Fruit fly (Drosophila melanogaster): Measurements from ENCODE around the gene CG43094.

CG43094 gene

DNA sequence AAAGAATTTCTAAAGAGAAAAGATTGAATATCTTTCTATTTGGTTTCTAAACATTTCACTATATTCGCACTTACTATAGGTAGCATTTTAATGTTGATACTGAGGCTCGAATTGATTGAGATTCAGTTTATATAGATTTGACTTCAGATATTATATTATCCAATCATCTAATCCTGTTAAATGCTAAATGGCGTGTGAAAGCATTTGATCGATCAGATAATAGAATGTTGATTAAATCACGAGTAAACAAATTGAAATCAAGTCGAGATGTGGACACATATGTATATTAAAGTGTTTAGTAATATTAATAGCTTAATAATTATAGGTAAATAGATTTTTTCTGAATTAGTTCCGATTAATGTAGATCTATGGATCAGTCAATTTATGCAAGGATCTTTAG, at the start of gene CG43094:
CG43094 (minus strand) TSS at position 101 of the 400 bp plus-strand sequence.
- TF ChIP-seq CG8478 (optimal IDR thresholded peaks at IDR 0.05) (no peak), CTCF (optimal IDR thresholded peaks at IDR 0.05) (no peak)

dm6 chr3R:22816437-22817173, 45.8 kb upstream of the CG43094 start:
- TF ChIP-seq CG8478 (optimal IDR thresholded peaks at IDR 0.05) (no peak), CTCF (optimal IDR thresholded peaks at IDR 0.05) (no peak)

DNA sequence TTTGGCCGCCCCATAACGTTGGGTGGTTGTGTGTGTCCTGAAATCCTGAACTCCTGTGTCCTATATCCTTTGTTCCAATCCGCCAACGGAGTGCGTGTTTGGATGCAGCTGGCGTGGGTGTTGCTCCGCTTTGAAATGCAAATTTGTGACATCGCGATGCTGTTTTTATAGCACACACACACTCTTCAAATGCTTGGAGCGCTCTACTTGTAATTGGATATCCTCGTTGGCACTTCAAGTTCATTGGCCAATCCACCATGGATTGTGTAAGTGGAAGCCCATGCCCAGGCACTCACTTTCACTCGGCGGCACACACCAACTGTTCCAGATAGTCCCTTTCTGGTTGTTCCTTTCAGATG, 45.3 kb upstream of the CG43094 start, which contains the start of gene CG13840:
CG13840 (minus strand) TSS at position 101 of the 359 bp plus-strand sequence.
- TF ChIP-seq CTCF (optimal IDR thresholded peaks at IDR 0.05) (no peak), CG8478 (optimal IDR thresholded peaks at IDR 0.05) (no peak)

DNA sequence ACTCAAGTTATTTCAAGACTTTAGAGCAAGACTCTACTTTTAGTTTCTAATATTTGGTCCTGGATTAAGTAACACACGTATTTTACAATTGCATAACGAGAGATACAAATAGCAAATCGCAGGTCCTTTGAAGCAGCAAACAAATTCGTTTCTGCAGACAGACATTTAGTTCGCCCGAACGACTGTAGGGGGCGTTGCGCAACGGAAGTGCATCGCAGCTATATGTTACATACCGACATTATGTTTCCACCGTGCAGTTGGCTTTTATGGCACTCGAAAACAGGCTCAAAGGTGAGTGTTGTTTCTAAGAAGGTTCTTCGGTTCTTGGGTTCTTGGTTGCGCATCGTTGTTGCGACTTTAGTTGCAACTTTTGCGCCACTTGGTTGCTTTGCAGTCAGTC, 39.5 kb upstream of the CG43094 start:
- no peak for TF ChIP-seq CG8478 (optimal IDR thresholded peaks at IDR 0.05)
- TF ChIP-seq CTCF (optimal IDR thresholded peaks at IDR 0.05): peak; percentile 62 to 66

DNA sequence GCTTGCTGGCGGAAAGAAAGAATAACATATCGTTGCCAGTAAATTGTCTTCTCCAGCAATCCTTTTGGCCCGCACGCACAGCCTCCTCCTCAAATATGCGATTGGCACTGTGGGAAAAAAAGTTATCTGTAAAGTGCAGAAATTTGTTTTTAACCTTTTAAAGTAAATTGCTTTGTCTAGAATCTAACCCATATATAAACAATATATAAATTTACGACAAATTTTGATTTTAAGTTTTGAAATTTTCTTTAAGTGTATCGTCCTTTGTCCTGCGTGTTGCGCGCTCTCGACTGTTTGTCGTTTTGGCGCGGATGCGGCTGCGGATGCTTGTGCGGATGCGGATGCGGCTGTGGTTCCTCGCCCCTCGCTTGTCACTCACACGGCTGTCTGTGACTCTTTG, 36.3 kb upstream of the CG43094 start:
- TF ChIP-seq CTCF (optimal IDR thresholded peaks at IDR 0.05) (no peak), CG8478 (optimal IDR thresholded peaks at IDR 0.05) (no peak)

- TF ChIP-seq CG8478 (optimal IDR thresholded peaks at IDR 0.05) (no peak), CTCF (optimal IDR thresholded peaks at IDR 0.05) (no peak)
Measured at dm6 chr3R:22803655-22804341, 33.0 kb upstream of the CG43094 start, which contains the start of gene CG7031. TSS of gene CG7031 (plus strand) at chr3R:22804291.

DNA sequence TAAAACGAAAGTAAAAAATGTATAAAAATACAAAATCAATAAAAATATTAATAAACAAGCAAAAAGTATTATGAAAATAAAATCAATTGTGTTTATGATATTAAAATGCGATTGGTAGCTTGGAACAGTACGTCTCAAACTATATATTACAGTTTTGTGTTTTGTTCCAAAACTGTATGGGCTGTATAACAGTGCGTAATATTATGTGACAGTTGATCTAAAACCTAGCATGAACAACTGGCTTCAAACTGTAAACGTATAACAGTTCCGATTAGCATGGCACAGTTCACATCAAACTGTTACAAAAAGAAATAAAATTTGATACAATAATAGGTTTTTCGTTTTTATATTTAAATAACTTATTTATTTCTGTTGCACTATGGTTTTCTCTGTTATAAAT, 23.2 kb upstream of the CG43094 start:
- TF ChIP-seq CTCF (optimal IDR thresholded peaks at IDR 0.05): peak; percentile 56 to 78
- no peak for TF ChIP-seq CG8478 (optimal IDR thresholded peaks at IDR 0.05)

DNA sequence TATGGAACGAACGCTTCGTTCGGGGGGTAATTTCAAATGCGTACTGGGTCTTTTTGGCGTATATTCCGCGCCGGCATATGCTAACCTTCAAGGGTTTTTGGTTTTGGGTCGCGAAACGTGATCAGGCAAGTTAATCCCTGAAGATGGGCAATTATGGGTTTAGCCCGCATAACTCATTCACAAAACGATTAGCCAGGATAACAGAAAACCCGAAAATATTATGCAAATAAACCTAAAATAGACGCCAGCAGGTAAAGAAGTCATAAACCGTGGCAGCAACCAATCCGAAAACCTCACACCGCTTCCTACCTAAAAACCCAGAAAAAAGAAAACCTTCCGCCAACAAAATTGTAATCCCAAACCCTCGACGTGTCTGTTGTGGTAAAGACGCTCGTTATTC, 18.3 kb upstream of the CG43094 start:
- TF ChIP-seq CG8478 (optimal IDR thresholded peaks at IDR 0.05) (no peak), CTCF (optimal IDR thresholded peaks at IDR 0.05) (no peak)

- no peak for TF ChIP-seq CTCF (optimal IDR thresholded peaks at IDR 0.05)
Measured at dm6 chr3R:22784674-22785316, 14.0 kb upstream of the CG43094 start.

dm6 chr3R:22781412-22781811, 10.6 kb upstream of the CG43094 start:
- TF ChIP-seq CG8478 (optimal IDR thresholded peaks at IDR 0.05): no peak
- no peak for TF ChIP-seq CTCF (optimal IDR thresholded peaks at IDR 0.05)

- no peak for TF ChIP-seq CTCF (optimal IDR thresholded peaks at IDR 0.05)
- TF ChIP-seq CG8478 (optimal IDR thresholded peaks at IDR 0.05): no peak
Measured at dm6 chr3R:22780135-22780534, 9.3 kb upstream of the CG43094 start.

dm6 chr3R:22776457-22776856, 5.7 kb upstream of the CG43094 start:
- TF ChIP-seq CG8478 (optimal IDR thresholded peaks at IDR 0.05) (no peak), CTCF (optimal IDR thresholded peaks at IDR 0.05) (no peak)

dm6 chr3R:22771670-22772069, 883 bp upstream of the CG43094 start, which contains the start of gene CG43095:
TSS of gene CG43095 (minus strand) at chr3R:22771770.
- TF ChIP-seq CTCF (optimal IDR thresholded peaks at IDR 0.05) (no peak), CG8478 (optimal IDR thresholded peaks at IDR 0.05) (no peak)

DNA sequence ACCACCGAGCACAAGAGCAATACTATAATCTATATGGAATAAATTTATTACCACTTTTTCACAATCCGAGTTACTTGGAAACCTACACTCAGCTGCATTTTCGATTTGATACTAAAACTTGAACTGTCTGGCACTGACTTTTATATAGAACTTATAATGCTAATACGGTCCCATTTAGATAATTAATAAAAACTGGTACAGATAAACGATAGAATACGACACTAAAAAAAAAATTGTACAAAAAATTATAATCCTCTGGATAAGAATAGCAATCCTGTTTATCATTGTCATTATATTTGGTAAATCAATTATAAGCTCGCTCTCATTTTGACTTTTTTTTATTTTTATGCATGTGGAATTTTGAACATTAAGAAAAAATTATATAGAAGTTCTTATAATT, 580 bp downstream of the CG43094 start, which contains the start of gene CG43093:
CG43093 (minus strand) TSS at position 101 of the 400 bp plus-strand sequence.
- TF ChIP-seq CTCF (optimal IDR thresholded peaks at IDR 0.05) (no peak), CG8478 (optimal IDR thresholded peaks at IDR 0.05) (no peak)

DNA sequence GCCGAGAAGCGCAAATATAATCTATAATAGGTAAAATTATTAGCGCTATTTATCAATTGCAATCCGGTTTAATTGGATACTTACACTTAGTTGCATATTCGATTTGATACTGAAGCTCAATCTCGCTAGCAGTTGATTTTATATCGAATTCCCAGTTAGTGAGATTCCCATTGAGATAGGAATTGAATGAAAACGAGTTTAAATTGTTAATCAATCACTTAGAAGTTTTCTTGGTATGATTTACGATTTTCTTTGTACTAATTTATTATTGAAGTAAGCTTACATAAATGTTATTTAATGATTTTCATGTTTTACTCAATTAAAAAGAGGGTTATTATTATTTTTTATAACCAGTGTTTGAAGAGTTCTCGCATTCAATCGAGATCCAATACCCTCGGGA, 1.2 kb downstream of the CG43094 start, which contains the start of gene CG43092:
CG43092 (minus strand) TSS at position 101 of the 400 bp plus-strand sequence.
- TF ChIP-seq CG8478 (optimal IDR thresholded peaks at IDR 0.05) (no peak), CTCF (optimal IDR thresholded peaks at IDR 0.05) (no peak)
